Fruit fly (Drosophila melanogaster) S2 (cell line): ENCODE results near the gene teq.

Experiments
- CG8478 ChIP-seq: fragments of >200 bp; optimal IDR thresholded peaks from 2 replicates; lab custom pipeline; 2018
- CTCF ChIP-seq, 2 experiments: fragments of >200 bp; optimal IDR thresholded peaks; 2 replicates each; lab custom pipeline; 2018

teq gene

dm6 chr3L:9043648-9044047 lies 30.8 kb upstream of the teq start:
- TF ChIP-seq CTCF (optimal IDR thresholded peaks at IDR 0.05; lab: Kevin White, UChicago) = no peak
- no peak for TF ChIP-seq CG8478

- no peak for TF ChIP-seq CTCF (optimal IDR thresholded peaks at IDR 0.05; lab: Kevin White, UChicago)
- no peak for TF ChIP-seq CG8478
Observed at dm6 chr3L:9044896-9045295, 29.5 kb upstream of the teq start.

dm6 chr3L:9045318-9045717 lies 29.1 kb upstream of the teq start:
- TF ChIP-seq CTCF (optimal IDR thresholded peaks at IDR 0.05; lab: Kevin White, UChicago) (no peak), CG8478 (no peak)

dm6 chr3L:9046274-9046673 lies 28.2 kb upstream of the teq start:
- TF ChIP-seq CTCF (optimal IDR thresholded peaks at IDR 0.05; lab: Kevin White, UChicago) = no peak
- TF ChIP-seq CG8478 = no peak

dm6 chr3L:9047062-9047461 lies 27.4 kb upstream of the teq start, which contains the start of gene Argk2:
Gene Argk2, plus strand, starts transcription at chr3L:9047439.
- TF ChIP-seq CTCF (optimal IDR thresholded peaks at IDR 0.05; lab: Kevin White, UChicago) (peak in 1 of 2 experiments; percentile 60), CG8478 (no peak)

dm6 chr3L:9050447-9051069 lies 23.9 kb upstream of the teq start:
- TF ChIP-seq CTCF (optimal IDR thresholded peaks at IDR 0.05; lab: Kevin White, UChicago) (no peak), CG8478 (no peak)

dm6 chr3L:9051830-9052259 lies 22.6 kb upstream of the teq start:
- no peak for TF ChIP-seq CG8478
- TF ChIP-seq CTCF (optimal IDR thresholded peaks at IDR 0.05; lab: Kevin White, UChicago) = no peak

dm6 chr3L:9052798-9053541 lies 21.5 kb upstream of the teq start:
- TF ChIP-seq CTCF (optimal IDR thresholded peaks at IDR 0.05; lab: Kevin White, UChicago) (no peak), CG8478 (no peak)

dm6 chr3L:9054239-9054638 lies 20.2 kb upstream of the teq start:
- TF ChIP-seq CG8478 (no peak), CTCF (optimal IDR thresholded peaks at IDR 0.05; lab: Kevin White, UChicago) (no peak)

- no peak for TF ChIP-seq CG8478
- TF ChIP-seq CTCF (optimal IDR thresholded peaks at IDR 0.05; lab: Kevin White, UChicago) = peak; percentile 80 to 88
Observed at dm6 chr3L:9054822-9055407, 19.5 kb upstream of the teq start.

- TF ChIP-seq CG8478 = no peak
- TF ChIP-seq CTCF (optimal IDR thresholded peaks at IDR 0.05; lab: Kevin White, UChicago) = no peak
Observed at dm6 chr3L:9055870-9056807, 18.3 kb upstream of the teq start.

- TF ChIP-seq CG8478 (no peak), CTCF (optimal IDR thresholded peaks at IDR 0.05; lab: Kevin White, UChicago) (no peak)
Observed at dm6 chr3L:9057429-9058088, 16.9 kb upstream of the teq start.

dm6 chr3L:9059611-9060203 lies 14.7 kb upstream of the teq start:
- no peak for TF ChIP-seq CG8478
- TF ChIP-seq CTCF (optimal IDR thresholded peaks at IDR 0.05; lab: Kevin White, UChicago) = no peak

- no peak for TF ChIP-seq CG8478
- TF ChIP-seq CTCF (optimal IDR thresholded peaks at IDR 0.05; lab: Kevin White, UChicago) = no peak
Observed at dm6 chr3L:9061449-9061848, 13.0 kb upstream of the teq start.
